In genomic region chr3R:16672213-16672706, dm6 we compare ENCODE assay signal across 1 fruit fly cellular context.
TF ChIP-seq lines count a peak whose summit lies in the region.

No protein-coding gene starts in this region.

TF ChIP-seq in whole organism, embryonic, 481 proteins besides CTCF, POLR2A, EP300 and RAD21 (continued from another document):
- TF ChIP-seq emc (GFP tag; optimal IDR thresholded peaks at IDR 0.05; lab: Kevin White, UChicago) (no peak), Med (GFP tag; lab: Kevin White, UChicago) (peak; percentile 17), CoRest (tag; optimal IDR thresholded peaks at IDR 0.05; lab: Kevin White, UChicago) (no peak), gt (GFP tag; IDR thresholded peaks at IDR 0.05; lab: Robert Waterston, UW) (no peak), CG17385 (GFP tag; optimal IDR thresholded peaks at IDR 0.05; lab: Kevin White, UChicago) (no peak), seq (GFP tag; IDR thresholded peaks at IDR 0.05; lab: Robert Waterston, UW) (peak; percentile 70; the same call in 1 of the 2 replicates), CG12299 (tag; optimal IDR thresholded peaks at IDR 0.05; lab: Kevin White, UChicago) (no peak), Doc2 (GFP tag; IDR thresholded peaks at IDR 0.05; lab: Robert Waterston, UW) (no peak), CHES-1-like (GFP tag; optimal IDR thresholded peaks at IDR 0.05; lab: Kevin White, UChicago) (no peak), Dbx (GFP tag; IDR thresholded peaks at IDR 0.05; lab: Robert Waterston, UW) (no peak), psq (GFP tag; optimal IDR thresholded peaks at IDR 0.05; lab: Kevin White, UChicago) (no peak), HLH3B (GFP tag; IDR thresholded peaks at IDR 0.05; lab: Robert Waterston, UW) (no peak), crol (GFP tag; IDR thresholded peaks at IDR 0.05; lab: Robert Waterston, UW) (peak; percentile 34; the same call in 1 of the 2 replicates), az2 (GFP tag; optimal IDR thresholded peaks at IDR 0.05; lab: Kevin White, UChicago) (no peak), dimm (GFP tag; IDR thresholded peaks at IDR 0.05; lab: Robert Waterston, UW) (no peak)
TF ChIP-seq in whole organism, embryonic: peak in this region for 9.
